In genomic region chrIII:10318755-10319154, ce11 we compare ENCODE assay signal across 8 worm cellular contexts.
TF ChIP-seq lines count a peak whose summit lies in the region.

Gene unc-69, plus strand, starts transcription at chrIII:10318939.

TF ChIP-seq in whole organism, L1 larva, 84 proteins besides CTCF, POLR2A, EP300 and RAD21 (continues in another document):
- TF ChIP-seq isw-1 (GFP tag; IDR thresholded peaks at IDR 0.05; lab: Robert Waterston, UW) (peak; percentile 43), ces-1 (GFP tag; optimal IDR thresholded peaks at IDR 0.05; lab: Kevin White, UChicago) (no peak), nhr-12 (tag; optimal IDR thresholded peaks at IDR 0.05; lab: Kevin White, UChicago) (no peak), nhr-28 (tag; optimal IDR thresholded peaks at IDR 0.05; lab: Kevin White, UChicago) (no peak), F16B12.6 (tag; optimal IDR thresholded peaks at IDR 0.05; lab: Kevin White, UChicago) (peak; percentile 52), lin-15B (tag; optimal IDR thresholded peaks at IDR 0.05; lab: Kevin White, UChicago) (peak; percentile 63), mep-1 (tag; optimal IDR thresholded peaks at IDR 0.05; lab: Kevin White, UChicago) (peak; percentile 69), C16A3.4 (tag; optimal IDR thresholded peaks at IDR 0.05; lab: Kevin White, UChicago) (peak; percentile 0), irx-1 (tag; optimal IDR thresholded peaks at IDR 0.05; lab: Kevin White, UChicago) (peak; percentile 6), C04F5.9 (tag; optimal IDR thresholded peaks at IDR 0.05; lab: Kevin White, UChicago) (no peak), lin-35 (GFP tag; optimal IDR thresholded peaks at IDR 0.05; lab: Kevin White, UChicago) (peak; percentile 74 to 78), fkh-10 (GFP tag; optimal IDR thresholded peaks at IDR 0.05; lab: Kevin White, UChicago) (no peak)

TF ChIP-seq in whole organism, L2 larva, 48 proteins besides CTCF, POLR2A, EP300 and RAD21 (continues in another document):
- peak; percentile 17 for TF ChIP-seq lin-11 (tag; optimal IDR thresholded peaks at IDR 0.05; lab: Kevin White, UChicago)
- peak; percentile 66 for TF ChIP-seq zag-1 (tag; optimal IDR thresholded peaks at IDR 0.05; lab: Kevin White, UChicago)
- TF ChIP-seq skn-1 (tag; optimal IDR thresholded peaks at IDR 0.05; lab: Kevin White, UChicago), result no peak
- TF ChIP-seq gmeb-1 (tag; optimal IDR thresholded peaks at IDR 0.05; lab: Kevin White, UChicago), result peak; percentile 16
- TF ChIP-seq mab-5 (tag; optimal IDR thresholded peaks at IDR 0.05; lab: Kevin White, UChicago), result peak; percentile 50
- TF ChIP-seq nhr-6 (tag; optimal IDR thresholded peaks at IDR 0.05; lab: Kevin White, UChicago), result no peak
- peak; percentile 96 for TF ChIP-seq crh-2 (tag; optimal IDR thresholded peaks at IDR 0.05; lab: Kevin White, UChicago)
- no peak for TF ChIP-seq lin-39 (tag; optimal IDR thresholded peaks at IDR 0.05; lab: Kevin White, UChicago)
- no peak for TF ChIP-seq unc-39 (tag; optimal IDR thresholded peaks at IDR 0.05; lab: Kevin White, UChicago)
- TF ChIP-seq nhr-21 (tag; optimal IDR thresholded peaks at IDR 0.05; lab: Kevin White, UChicago), result peak; percentile 4
- no peak for TF ChIP-seq dmd-4 (tag; optimal IDR thresholded peaks at IDR 0.05; lab: Kevin White, UChicago)
- peak; percentile 86 for TF ChIP-seq C34F6.9 (tag; optimal IDR thresholded peaks at IDR 0.05; lab: Kevin White, UChicago)

TF ChIP-seq in whole organism, L3 larva, 47 proteins besides CTCF, POLR2A, EP300 and RAD21 (continues in another document):
- TF ChIP-seq lin-39 (tag; optimal IDR thresholded peaks at IDR 0.05; lab: Kevin White, UChicago), result peak; percentile 79
- TF ChIP-seq ceh-82 (tag; optimal IDR thresholded peaks at IDR 0.05; lab: Kevin White, UChicago), result no peak
- peak; percentile 86 for TF ChIP-seq nfya-1 (tag; optimal IDR thresholded peaks at IDR 0.05; lab: Kevin White, UChicago; ENCODE audit: insufficient read depth)
- TF ChIP-seq snpc-4 (tag; optimal IDR thresholded peaks at IDR 0.05; lab: Kevin White, UChicago), result peak; percentile 28
- TF ChIP-seq lsy-12 (tag; optimal IDR thresholded peaks at IDR 0.05; lab: Kevin White, UChicago), result no peak
- peak; percentile 86 for TF ChIP-seq lin-15B (tag; optimal IDR thresholded peaks at IDR 0.05; lab: Kevin White, UChicago)
- TF ChIP-seq elt-2 (tag; optimal IDR thresholded peaks at IDR 0.05; lab: Kevin White, UChicago), result peak; percentile 7
- peak; percentile 88 for TF ChIP-seq ceh-28 (tag; optimal IDR thresholded peaks at IDR 0.05; lab: Kevin White, UChicago)
- TF ChIP-seq nhr-23 (tag; optimal IDR thresholded peaks at IDR 0.05; lab: Kevin White, UChicago), result peak; percentile 56
- no peak for TF ChIP-seq ceh-9 (tag; optimal IDR thresholded peaks at IDR 0.05; lab: Kevin White, UChicago)
- TF ChIP-seq nhr-25 (tag; optimal IDR thresholded peaks at IDR 0.05; lab: Kevin White, UChicago), result peak; percentile 12
- peak; percentile 80 for TF ChIP-seq pha-4 (tag; optimal IDR thresholded peaks at IDR 0.05; lab: Kevin White, UChicago)

TF ChIP-seq in whole organism, L4 larva, 104 proteins besides CTCF, POLR2A, EP300 and RAD21 (continues in another document):
- peak; percentile 71 for TF ChIP-seq mes-2 (tag; optimal IDR thresholded peaks at IDR 0.05; lab: Kevin White, UChicago; ENCODE audit: poor library complexity, severe bottlenecking)
- no peak for TF ChIP-seq mxl-2 (GFP tag; conservative IDR thresholded peaks at IDR 0.05; lab: Robert Waterston, UW)
- no peak for TF ChIP-seq arid-1 (GFP tag; conservative IDR thresholded peaks at IDR 0.05; lab: Robert Waterston, UW)
- no peak for TF ChIP-seq pha-4 (GFP tag; IDR thresholded peaks at IDR 0.05; lab: Robert Waterston, UW)
- peak; percentile 7 for TF ChIP-seq pha-4 (tag; optimal IDR thresholded peaks at IDR 0.05; lab: Kevin White, UChicago)
- TF ChIP-seq lin-13 (GFP tag; optimal IDR thresholded peaks at IDR 0.05; lab: Kevin White, UChicago), result peak; percentile 45
- peak in 1 of 2 experiments; percentile 44 for TF ChIP-seq hif-1 (tag; optimal IDR thresholded peaks at IDR 0.05; lab: Kevin White, UChicago)
- peak; percentile 61 for TF ChIP-seq hlh-30 (tag; optimal IDR thresholded peaks at IDR 0.05; lab: Kevin White, UChicago; ENCODE audit: insufficient read depth)
- TF ChIP-seq mep-1 (tag; optimal IDR thresholded peaks at IDR 0.05; lab: Kevin White, UChicago), result peak; percentile 29
- TF ChIP-seq dpl-1 (GFP tag; optimal IDR thresholded peaks at IDR 0.05; lab: Kevin White, UChicago), result peak; percentile 45
- TF ChIP-seq rbr-2 (tag; optimal IDR thresholded peaks at IDR 0.05; lab: Kevin White, UChicago), result peak; percentile 60

TF ChIP-seq in whole organism, late embryonic, 69 proteins besides CTCF, POLR2A, EP300 and RAD21 (continues in another document):
- TF ChIP-seq pag-3 (tag; optimal IDR thresholded peaks at IDR 0.05; lab: Kevin White, UChicago; ENCODE audit: borderline replicate concordance) (no peak), npax-4 (tag; optimal IDR thresholded peaks at IDR 0.05; lab: Kevin White, UChicago) (no peak), unc-55 (GFP tag; optimal IDR thresholded peaks at IDR 0.05; lab: Kevin White, UChicago) (peak; percentile 10), tbx-2 (tag; optimal IDR thresholded peaks at IDR 0.05; lab: Kevin White, UChicago) (no peak), ceh-18 (tag; optimal IDR thresholded peaks at IDR 0.05; lab: Kevin White, UChicago) (peak; percentile 6), dve-1 (tag; optimal IDR thresholded peaks at IDR 0.05; lab: Kevin White, UChicago) (peak; percentile 2), ref-2 (tag; optimal IDR thresholded peaks at IDR 0.05; lab: Kevin White, UChicago) (peak; percentile 30), unc-42 (tag; optimal IDR thresholded peaks at IDR 0.05; lab: Kevin White, UChicago) (peak; percentile 51), ceh-48 (tag; optimal IDR thresholded peaks at IDR 0.05; lab: Kevin White, UChicago) (peak; percentile 99), T23F11.4 (GFP tag; optimal IDR thresholded peaks at IDR 0.05; lab: Kevin White, UChicago) (no peak), ceh-34 (tag; optimal IDR thresholded peaks at IDR 0.05; lab: Kevin White, UChicago) (peak; percentile 30), ceh-31 (tag; optimal IDR thresholded peaks at IDR 0.05; lab: Kevin White, UChicago) (peak; percentile 35)

TF ChIP-seq in whole organism, midembryonic, 9 proteins besides CTCF, POLR2A, EP300 and RAD21:
- TF ChIP-seq cog-1 (tag; optimal IDR thresholded peaks at IDR 0.05; lab: Kevin White, UChicago) (peak; percentile 41), T22C8.4 (GFP tag; IDR thresholded peaks at IDR 0.05; lab: Robert Waterston, UW) (peak; percentile 97), ref-1 (GFP tag; conservative IDR thresholded peaks at IDR 0.05; lab: Robert Waterston, UW) (no peak)

TF ChIP-seq in whole organism, mixed stage, embryonic, 35 proteins besides CTCF, POLR2A, EP300 and RAD21 (continues in another document):
- no peak for TF ChIP-seq nhr-76 (tag; optimal IDR thresholded peaks at IDR 0.05; lab: Kevin White, UChicago)
- no peak for TF ChIP-seq sptf-1 (tag; optimal IDR thresholded peaks at IDR 0.05; lab: Kevin White, UChicago)
- TF ChIP-seq unc-39 (tag; optimal IDR thresholded peaks at IDR 0.05; lab: Kevin White, UChicago), result no peak
- no peak for TF ChIP-seq drap-1 (GFP tag; optimal IDR thresholded peaks at IDR 0.05; lab: Kevin White, UChicago)
- TF ChIP-seq nhr-2 (tag; optimal IDR thresholded peaks at IDR 0.05; lab: Kevin White, UChicago), result no peak
- no peak for TF ChIP-seq cnd-1 (tag; optimal IDR thresholded peaks at IDR 0.05; lab: Kevin White, UChicago)
- no peak for TF ChIP-seq nhr-237 (tag; optimal IDR thresholded peaks at IDR 0.05; lab: Kevin White, UChicago)
- TF ChIP-seq ceh-83 (GFP tag; optimal IDR thresholded peaks at IDR 0.05; lab: Kevin White, UChicago), result no peak
- TF ChIP-seq ceh-43 (GFP tag; optimal IDR thresholded peaks at IDR 0.05; lab: Kevin White, UChicago), result no peak
- peak; percentile 60 for TF ChIP-seq ces-1 (GFP tag; optimal IDR thresholded peaks at IDR 0.05; lab: Kevin White, UChicago)
- no peak for TF ChIP-seq tbx-8 (GFP tag; optimal IDR thresholded peaks at IDR 0.05; lab: Kevin White, UChicago)
- no peak for TF ChIP-seq M03D4.4 (tag; optimal IDR thresholded peaks at IDR 0.05; lab: Kevin White, UChicago)
- no peak for TF ChIP-seq nhr-28 (tag; optimal IDR thresholded peaks at IDR 0.05; lab: Kevin White, UChicago)
- no peak for TF ChIP-seq elt-3 (tag; optimal IDR thresholded peaks at IDR 0.05; lab: Kevin White, UChicago)
- TF ChIP-seq blmp-1 (tag; optimal IDR thresholded peaks at IDR 0.05; lab: Kevin White, UChicago), result no peak
- TF ChIP-seq mab-5 (tag; optimal IDR thresholded peaks at IDR 0.05; lab: Kevin White, UChicago), result no peak
- TF ChIP-seq mls-2 (tag; optimal IDR thresholded peaks at IDR 0.05; lab: Kevin White, UChicago), result no peak
- no peak for TF ChIP-seq lin-32 (GFP tag; optimal IDR thresholded peaks at IDR 0.05; lab: Kevin White, UChicago)
- TF ChIP-seq snpc-4 (tag; optimal IDR thresholded peaks at IDR 0.05; lab: Kevin White, UChicago), result no peak

TF ChIP-seq in whole organism, young adult, 124 proteins besides CTCF, POLR2A, EP300 and RAD21 (continues in another document):
- TF ChIP-seq lin-54 (GFP tag; optimal IDR thresholded peaks at IDR 0.05; lab: Kevin White, UChicago), result peak; percentile 28
- TF ChIP-seq ztf-6 (GFP tag; IDR thresholded peaks at IDR 0.05; lab: Robert Waterston, UW), result no peak
- TF ChIP-seq ztf-26 (tag; optimal IDR thresholded peaks at IDR 0.05; lab: Kevin White, UChicago), result no peak
- no peak for TF ChIP-seq ztf-3 (GFP tag; optimal IDR thresholded peaks at IDR 0.05; lab: Kevin White, UChicago)
- TF ChIP-seq unc-62 (GFP tag; optimal IDR thresholded peaks at IDR 0.05; lab: Kevin White, UChicago), result no peak
- 0 out of 2 replicates have a peak, but pooled peaks have one; percentile 24 for TF ChIP-seq dox-1 (GFP tag; IDR thresholded peaks at IDR 0.05; lab: Robert Waterston, UW)
- TF ChIP-seq F39B2.1 (GFP tag; IDR thresholded peaks at IDR 0.05; lab: Robert Waterston, UW), result no peak
- TF ChIP-seq attf-6 (GFP tag; IDR thresholded peaks at IDR 0.05; lab: Robert Waterston, UW), result no peak
- TF ChIP-seq ceh-91 (GFP tag; IDR thresholded peaks at IDR 0.05; lab: Robert Waterston, UW), result no peak
- no peak for TF ChIP-seq ekl-4 (GFP tag; IDR thresholded peaks at IDR 0.05; lab: Robert Waterston, UW)
- no peak for TF ChIP-seq K12H6.12 (tag; optimal IDR thresholded peaks at IDR 0.05; lab: Kevin White, UChicago)
- TF ChIP-seq F57A8.1 (GFP tag; optimal IDR thresholded peaks at IDR 0.05; lab: Kevin White, UChicago), result no peak
- no peak for TF ChIP-seq Y53G8AR.9 (GFP tag; conservative IDR thresholded peaks at IDR 0.05; lab: Robert Waterston, UW)
- no peak for TF ChIP-seq ztf-28 (GFP tag; IDR thresholded peaks at IDR 0.05; lab: Robert Waterston, UW)
- no peak for TF ChIP-seq egl-18 (GFP tag; IDR thresholded peaks at IDR 0.05; lab: Robert Waterston, UW)
- TF ChIP-seq F49E8.2 (tag; optimal IDR thresholded peaks at IDR 0.05; lab: Kevin White, UChicago; ENCODE audit: insufficient read depth), result no peak
- TF ChIP-seq nhr-179 (tag; optimal IDR thresholded peaks at IDR 0.05; lab: Kevin White, UChicago), result no peak
- TF ChIP-seq Y53F4B.3 (GFP tag; IDR thresholded peaks at IDR 0.05; lab: Robert Waterston, UW), result no peak
- no peak for TF ChIP-seq nfya-2 (GFP tag; IDR thresholded peaks at IDR 0.05; lab: Robert Waterston, UW)
- no peak for TF ChIP-seq hlh-12 (tag; optimal IDR thresholded peaks at IDR 0.05; lab: Kevin White, UChicago)
- no peak for TF ChIP-seq nhr-80 (tag; optimal IDR thresholded peaks at IDR 0.05; lab: Kevin White, UChicago)
- TF ChIP-seq rcor-1 (GFP tag; IDR thresholded peaks at IDR 0.05; lab: Robert Waterston, UW), result no peak
